Fruit fly (Drosophila melanogaster) whole organism, pupa: ENCODE measurements around the gene CG32603.
A peak's percentile ranks its signal among the peaks of the same experiment; 100 is the strongest.

Experiments
- CG10348 ChIP-seq: fragments of 200-800 bp; sonication (Bioruptor generic); IDR thresholded peaks from 2 replicates; pipeline ENCODE4 v1.3.6; 2022; ENCODE audit warnings: missing biosample characterization, missing genetic modification characterization
- CG12605 ChIP-seq: fragments of 200-800 bp; sonication (Bioruptor generic); IDR thresholded peaks from 2 replicates; pipeline ENCODE4 v1.3.6; 2022; ENCODE audit warnings: missing biosample characterization, missing genetic modification characterization
- CG13204 ChIP-seq: fragments of 200-800 bp; sonication (Bioruptor generic); optimal IDR thresholded peaks from 2 replicates; lab custom pipeline; 2018; ENCODE audit warnings: missing biosample characterization, mild to moderate bottlenecking, missing genetic modification characterization, moderate library complexity
- CG14655 ChIP-seq: fragments of 200-800 bp; sonication (Bioruptor generic); optimal IDR thresholded peaks from 3 replicates; lab custom pipeline; 2017; ENCODE audit warnings: mild to moderate bottlenecking, missing biosample characterization, missing genetic modification reagents, missing genetic modification characterization
- CG15710 ChIP-seq: fragments of 200-800 bp; sonication (Bioruptor generic); optimal IDR thresholded peaks from 2 replicates; lab custom pipeline; 2018; ENCODE audit warnings: missing biosample characterization, mild to moderate bottlenecking, missing genetic modification characterization, moderate library complexity
- CG17806 ChIP-seq: fragments of 200-800 bp; sonication (Bioruptor generic); optimal IDR thresholded peaks from 2 replicates; lab custom pipeline; 2018; ENCODE audit warnings: missing biosample characterization, mild to moderate bottlenecking, missing genetic modification characterization, moderate library complexity
- CG32121 ChIP-seq: fragments of 200-800 bp; sonication (Bioruptor generic); IDR thresholded peaks from 2 replicates; pipeline ENCODE4 v1.3.6; 2022; ENCODE audit warnings: missing biosample characterization, missing genetic modification characterization
- CG34367 ChIP-seq: fragments of 200-800 bp; sonication (Bioruptor generic); optimal IDR thresholded peaks from 2 replicates; lab custom pipeline; 2018; ENCODE audit warnings: missing biosample characterization, mild to moderate bottlenecking, missing genetic modification characterization
- CG4496 ChIP-seq: fragments of 200-800 bp; sonication (Bioruptor generic); IDR thresholded peaks from 3 replicates; pipeline ENCODE4 v1.3.6; 2022; ENCODE audit warnings: missing biosample characterization, missing genetic modification characterization
- CG8159 ChIP-seq: fragments of 200-800 bp; sonication (Bioruptor generic); optimal IDR thresholded peaks from 3 replicates; lab custom pipeline; 2018; ENCODE audit warnings: missing biosample characterization, mild to moderate bottlenecking, missing genetic modification characterization, moderate library complexity
- CG8301 ChIP-seq: fragments of 200-800 bp; sonication (Bioruptor generic); optimal IDR thresholded peaks from 2 replicates; lab custom pipeline; 2018; ENCODE audit warnings: missing biosample characterization, mild to moderate bottlenecking, missing genetic modification characterization
- CG9948 ChIP-seq: fragments of 200-800 bp; sonication (Bioruptor generic); optimal IDR thresholded peaks from 2 replicates; lab custom pipeline; 2018; ENCODE audit warnings: missing biosample characterization, mild to moderate bottlenecking, missing genetic modification characterization, moderate library complexity
- D1 ChIP-seq: fragments of 200-800 bp; sonication (Bioruptor generic); optimal IDR thresholded peaks from 2 replicates; lab custom pipeline; 2018; ENCODE audit warnings: missing biosample characterization, mild to moderate bottlenecking, missing genetic modification characterization, moderate library complexity
- EcR ChIP-seq: fragments of 200-800 bp; sonication (Bioruptor generic); optimal IDR thresholded peaks from 3 replicates; lab custom pipeline; 2019; ENCODE audit warnings: missing biosample characterization, missing genetic modification characterization, mild to moderate bottlenecking, moderate library complexity, missing genetic modification reagents
- Ets98B ChIP-seq: fragments of 200-800 bp; sonication (Bioruptor generic); IDR thresholded peaks from 2 replicates; pipeline ENCODE4 v1.3.6; 2022; ENCODE audit warnings: missing biosample characterization, missing genetic modification characterization
- Pif1A ChIP-seq: fragments of 200-800 bp; sonication (Bioruptor generic); optimal IDR thresholded peaks from 3 replicates; lab custom pipeline; 2016; ENCODE audit warnings: missing biosample characterization, missing genetic modification characterization
- Pif1B ChIP-seq: fragments of 200-800 bp; sonication (Bioruptor generic); optimal IDR thresholded peaks from 3 replicates; lab custom pipeline; 2016; ENCODE audit warnings: missing biosample characterization, missing genetic modification characterization
- Snoo ChIP-seq: fragments of 200-800 bp; sonication (Bioruptor generic); optimal IDR thresholded peaks from 3 replicates; lab custom pipeline; 2017; ENCODE audit warnings: missing biosample characterization, mild to moderate bottlenecking, missing genetic modification characterization, inconsistent platforms
- fd96Ca ChIP-seq: fragments of 200-800 bp; sonication (Bioruptor generic); IDR thresholded peaks from 3 replicates; pipeline ENCODE4 v1.3.6; 2022; ENCODE audit warnings: missing biosample characterization, missing genetic modification characterization
- gl ChIP-seq: fragments of 200-800 bp; sonication (Bioruptor generic); optimal IDR thresholded peaks from 2 replicates; lab custom pipeline; 2018; ENCODE audit warnings: missing biosample characterization, mild to moderate bottlenecking, missing genetic modification characterization
- rn ChIP-seq: fragments of 200-800 bp; sonication (Bioruptor generic); IDR thresholded peaks from 2 replicates; pipeline ENCODE4 v1.3.6; 2022; ENCODE audit warnings: missing biosample characterization, missing genetic modification characterization

Gene CG32603

dm6 chrX:14169068-14169642, 15.2 kb upstream of the CG32603 start, which contains the start of gene CG12480:
Gene CG12480, plus strand, starts transcription at chrX:14169592.
- TF ChIP-seq CG12605 (GFP tag; lab: Robert Waterston, UW) (no peak), CG14655 (peak; percentile 13), CG34367 (tag; lab: Kevin White, UChicago) (no peak), CG4496 (GFP tag; lab: Robert Waterston, UW) (0 out of 3 replicates have a peak, but pooled peaks have one; percentile 47)

- TF ChIP-seq Pif1A (GFP tag; lab: Kevin White, UChicago) = no peak
- no peak for TF ChIP-seq EcR (GFP tag; lab: Kevin White, UChicago)
- TF ChIP-seq D1 (tag; lab: Kevin White, UChicago) = no peak
- no peak for TF ChIP-seq CG4496 (GFP tag; lab: Robert Waterston, UW)
- TF ChIP-seq Ets98B (GFP tag; lab: Robert Waterston, UW) = no peak
- no peak for TF ChIP-seq CG8159 (tag; lab: Kevin White, UChicago)
- no peak for TF ChIP-seq CG17806 (tag; lab: Kevin White, UChicago)
- TF ChIP-seq CG12605 (GFP tag; lab: Robert Waterston, UW) = no peak
- no peak for TF ChIP-seq CG14655
- TF ChIP-seq rn (GFP tag; lab: Robert Waterston, UW) = no peak
- TF ChIP-seq CG13204 = no peak
- no peak for TF ChIP-seq gl (tag; lab: Kevin White, UChicago)
- no peak for TF ChIP-seq Pif1B (GFP tag; lab: Kevin White, UChicago)
- no peak for TF ChIP-seq CG32121 (GFP tag; lab: Robert Waterston, UW)
- TF ChIP-seq CG9948 = no peak
- TF ChIP-seq fd96Ca (GFP tag; lab: Robert Waterston, UW) = no peak
- TF ChIP-seq Snoo (tag; lab: Kevin White, UChicago) = no peak
- no peak for TF ChIP-seq CG15710 (tag; lab: Kevin White, UChicago)
- no peak for TF ChIP-seq CG34367 (tag; lab: Kevin White, UChicago)
- no peak for TF ChIP-seq CG10348 (GFP tag; lab: Robert Waterston, UW)
These were observed 11.8 kb upstream of the CG32603 start, which contains the start of gene betaNACtes1 for dm6 chrX:14172524-14172923. Gene betaNACtes1, minus strand, starts transcription at chrX:14172624.

dm6 chrX:14173654-14174053, 10.7 kb upstream of the CG32603 start:
- TF ChIP-seq CG8159 (tag; lab: Kevin White, UChicago) (no peak), D1 (tag; lab: Kevin White, UChicago) (no peak), CG12605 (GFP tag; lab: Robert Waterston, UW) (no peak), CG34367 (tag; lab: Kevin White, UChicago) (no peak), gl (tag; lab: Kevin White, UChicago) (no peak), fd96Ca (GFP tag; lab: Robert Waterston, UW) (no peak)

- TF ChIP-seq CG9948 (no peak), CG13204 (peak; percentile 26)
These were observed 9.9 kb upstream of the CG32603 start, which contains the start of gene CG1368 for dm6 chrX:14174456-14174855. Gene CG1368, plus strand, starts transcription at chrX:14174756.

dm6 chrX:14175663-14176062, 8.7 kb upstream of the CG32603 start:
- TF ChIP-seq CG9948 (no peak), CG34367 (tag; lab: Kevin White, UChicago) (no peak), CG12605 (GFP tag; lab: Robert Waterston, UW) (no peak)

- TF ChIP-seq CG4496 (GFP tag; lab: Robert Waterston, UW) = no peak
- TF ChIP-seq Snoo (tag; lab: Kevin White, UChicago) = no peak
- no peak for TF ChIP-seq CG10348 (GFP tag; lab: Robert Waterston, UW)
- no peak for TF ChIP-seq gl (tag; lab: Kevin White, UChicago)
- TF ChIP-seq CG15710 (tag; lab: Kevin White, UChicago) = no peak
- no peak for TF ChIP-seq rn (GFP tag; lab: Robert Waterston, UW)
- TF ChIP-seq CG8159 (tag; lab: Kevin White, UChicago) = no peak
- no peak for TF ChIP-seq CG14655
- TF ChIP-seq CG34367 (tag; lab: Kevin White, UChicago) = no peak
- no peak for TF ChIP-seq CG32121 (GFP tag; lab: Robert Waterston, UW)
- no peak for TF ChIP-seq EcR (GFP tag; lab: Kevin White, UChicago)
- TF ChIP-seq Pif1A (GFP tag; lab: Kevin White, UChicago) = no peak
These were observed 7.7 kb upstream of the CG32603 start, which contains the start of gene CG11581 for dm6 chrX:14176623-14177022. Gene CG11581, plus strand, starts transcription at chrX:14176923.

dm6 chrX:14180728-14181127, 3.6 kb upstream of the CG32603 start, which contains the start of gene CG11584:
Gene CG11584, plus strand, starts transcription at chrX:14181028.
- TF ChIP-seq gl (tag; lab: Kevin White, UChicago) (no peak), CG32121 (GFP tag; lab: Robert Waterston, UW) (no peak), CG8301 (tag; lab: Kevin White, UChicago) (no peak), Ets98B (GFP tag; lab: Robert Waterston, UW) (no peak), Pif1B (GFP tag; lab: Kevin White, UChicago) (no peak), CG14655 (no peak), Pif1A (GFP tag; lab: Kevin White, UChicago) (no peak), CG10348 (GFP tag; lab: Robert Waterston, UW) (no peak), CG15710 (tag; lab: Kevin White, UChicago) (no peak), EcR (GFP tag; lab: Kevin White, UChicago) (no peak), CG8159 (tag; lab: Kevin White, UChicago) (no peak), D1 (tag; lab: Kevin White, UChicago) (no peak), CG12605 (GFP tag; lab: Robert Waterston, UW) (no peak), fd96Ca (GFP tag; lab: Robert Waterston, UW) (no peak), CG4496 (GFP tag; lab: Robert Waterston, UW) (no peak), CG17806 (tag; lab: Kevin White, UChicago) (no peak), CG9948 (no peak), CG34367 (tag; lab: Kevin White, UChicago) (no peak)
